Fruit fly (Drosophila melanogaster): ENCODE data around the gene Ptp99A.

Ptp99A gene

dm6 chr3R:29375397-29376014 lies 1.9 kb upstream of the Ptp99A start:
- no peak for TF ChIP-seq Met (GFP tag; optimal IDR thresholded peaks at IDR 0.05)
- peak; percentile 23 for TF ChIP-seq svp (GFP tag)

dm6 chr3R:29421254-29421653 lies 43.8 kb downstream of the Ptp99A start:
- TF ChIP-seq CG6808 (GFP tag; optimal IDR thresholded peaks at IDR 0.05) (no peak), CG6163 (GFP tag; IDR thresholded peaks at IDR 0.05) (peak; percentile 59; the same call in 2 of the 3 replicates), CG15336 (GFP tag; IDR thresholded peaks at IDR 0.05) (no peak), topi (GFP tag; optimal IDR thresholded peaks at IDR 0.05) (no peak), CG9139 (GFP tag; optimal IDR thresholded peaks at IDR 0.05) (no peak), dac (GFP tag; optimal IDR thresholded peaks at IDR 0.05) (no peak), Hr39 (GFP tag; optimal IDR thresholded peaks at IDR 0.05) (no peak), svp (GFP tag) (peak; percentile 71), lz (GFP tag; optimal IDR thresholded peaks at IDR 0.05) (peak; percentile 13), Sox15 (GFP tag; optimal IDR thresholded peaks at IDR 0.05) (no peak), net (GFP tag; optimal IDR thresholded peaks at IDR 0.05) (no peak), fd59A (GFP tag; optimal IDR thresholded peaks at IDR 0.05) (no peak), CG6854 (GFP tag; optimal IDR thresholded peaks at IDR 0.05) (no peak), cyc (GFP tag; optimal IDR thresholded peaks at IDR 0.05) (no peak), CG7368 (GFP tag; optimal IDR thresholded peaks at IDR 0.05) (no peak), vri (GFP tag; optimal IDR thresholded peaks at IDR 0.05) (no peak), Sox14 (GFP tag; optimal IDR thresholded peaks at IDR 0.05) (no peak), CG10669 (GFP tag; optimal IDR thresholded peaks at IDR 0.05) (no peak), Hr4 (GFP tag; optimal IDR thresholded peaks at IDR 0.05) (no peak), ss (GFP tag; optimal IDR thresholded peaks at IDR 0.05) (no peak), dsx (GFP tag; optimal IDR thresholded peaks at IDR 0.05; ENCODE audit: poor library complexity, severe bottlenecking) (no peak)

- no peak for TF ChIP-seq Hr38 (GFP tag; optimal IDR thresholded peaks at IDR 0.05)
- no peak for TF ChIP-seq Sox15 (GFP tag; optimal IDR thresholded peaks at IDR 0.05)
- peak; percentile 29 for TF ChIP-seq pdm3 (GFP tag; optimal IDR thresholded peaks at IDR 0.05)
- TF ChIP-seq ss (GFP tag; optimal IDR thresholded peaks at IDR 0.05), result no peak
- TF ChIP-seq CG11294 (GFP tag; IDR thresholded peaks at IDR 0.05), result no peak
- no peak for TF ChIP-seq fkh (GFP tag; optimal IDR thresholded peaks at IDR 0.05)
- peak; percentile 67; the same call in 2 of the 3 replicates for TF ChIP-seq CG6163 (GFP tag; IDR thresholded peaks at IDR 0.05)
- peak; percentile 5 for TF ChIP-seq Eip75B (GFP tag; optimal IDR thresholded peaks at IDR 0.05)
- no peak for TF ChIP-seq CG11902 (GFP tag; optimal IDR thresholded peaks at IDR 0.05)
- no peak for TF ChIP-seq CG8319 (GFP tag; optimal IDR thresholded peaks at IDR 0.05)
- TF ChIP-seq CG1621 (tag; optimal IDR thresholded peaks at IDR 0.05), result peak; percentile 17
- TF ChIP-seq dsx (GFP tag; optimal IDR thresholded peaks at IDR 0.05; ENCODE audit: poor library complexity, severe bottlenecking), result no peak
- TF ChIP-seq CG8632 (GFP tag; optimal IDR thresholded peaks at IDR 0.05), result no peak
- TF ChIP-seq net (GFP tag; optimal IDR thresholded peaks at IDR 0.05), result peak; percentile 26
- peak; percentile 10 for TF ChIP-seq acj6 (GFP tag; optimal IDR thresholded peaks at IDR 0.05)
- TF ChIP-seq CG16779 (tag; optimal IDR thresholded peaks at IDR 0.05), result no peak
- TF ChIP-seq salr (GFP tag; optimal IDR thresholded peaks at IDR 0.05), result peak in 1 of 2 experiments; percentile 54
- no peak for TF ChIP-seq Met (GFP tag; optimal IDR thresholded peaks at IDR 0.05)
- TF ChIP-seq Sox14 (GFP tag; optimal IDR thresholded peaks at IDR 0.05), result peak; percentile 16
- TF ChIP-seq lz (GFP tag; optimal IDR thresholded peaks at IDR 0.05), result no peak
- TF ChIP-seq dac (GFP tag; optimal IDR thresholded peaks at IDR 0.05), result peak; percentile 36
- TF ChIP-seq CG6808 (GFP tag; optimal IDR thresholded peaks at IDR 0.05), result no peak
- TF ChIP-seq Eip93F (GFP tag; optimal IDR thresholded peaks at IDR 0.05), result no peak
- no peak for TF ChIP-seq spab (GFP tag; optimal IDR thresholded peaks at IDR 0.05)
- no peak for TF ChIP-seq fd85E (GFP tag; optimal IDR thresholded peaks at IDR 0.05)
- no peak for TF ChIP-seq CG7368 (GFP tag; optimal IDR thresholded peaks at IDR 0.05)
- TF ChIP-seq Ets21C (GFP tag; optimal IDR thresholded peaks at IDR 0.05), result no peak
- peak; percentile 22 for TF ChIP-seq CG10631 (GFP tag; optimal IDR thresholded peaks at IDR 0.05)
- TF ChIP-seq CG10669 (GFP tag; optimal IDR thresholded peaks at IDR 0.05), result peak; percentile 20
- no peak for TF ChIP-seq Hr39 (GFP tag; optimal IDR thresholded peaks at IDR 0.05)
- no peak for TF ChIP-seq Blimp-1 (GFP tag; optimal IDR thresholded peaks at IDR 0.05)
- TF ChIP-seq esn (GFP tag; optimal IDR thresholded peaks at IDR 0.05), result no peak
- TF ChIP-seq CG31627 (GFP tag; optimal IDR thresholded peaks at IDR 0.05), result no peak
- peak; percentile 48 for TF ChIP-seq Ets96B (tag; optimal IDR thresholded peaks at IDR 0.05)
- peak; percentile 29 for TF ChIP-seq achi (GFP tag; optimal IDR thresholded peaks at IDR 0.05)
- no peak for TF ChIP-seq vri (GFP tag; optimal IDR thresholded peaks at IDR 0.05)
- TF ChIP-seq eg (GFP tag; IDR thresholded peaks at IDR 0.05), result peak; percentile 55; the same call in 2 of the 3 replicates
- TF ChIP-seq fd59A (GFP tag; optimal IDR thresholded peaks at IDR 0.05), result no peak
- peak; percentile 47 for TF ChIP-seq svp (GFP tag)
Measured at dm6 chr3R:29450333-29450732, 72.9 kb downstream of the Ptp99A start.
